Fruit fly (Drosophila melanogaster): ENCODE results near the gene bt.

DNA sequence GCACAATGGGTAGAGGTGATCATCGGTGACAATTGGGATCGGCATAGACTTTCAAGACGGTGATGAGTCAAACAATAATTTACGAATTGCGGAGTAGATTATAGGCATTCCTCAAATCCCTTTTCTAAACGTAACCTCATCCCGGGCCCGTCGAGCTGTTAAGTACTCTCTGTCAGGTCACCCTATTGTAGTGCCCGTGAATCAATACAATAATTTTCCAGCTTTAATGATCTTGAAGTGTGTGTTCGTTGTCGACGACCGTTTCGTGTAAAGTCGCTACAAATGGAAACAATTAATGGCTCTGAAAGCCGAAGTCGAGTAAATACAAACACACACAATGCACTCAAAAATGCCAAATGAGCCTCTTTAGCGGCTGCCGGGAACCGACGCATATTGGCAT is 15.5 kb upstream of the bt start:
- no peak for TF ChIP-seq toe (GFP tag; optimal IDR thresholded peaks at IDR 0.05)
- TF ChIP-seq kay (GFP tag; ENCODE audit: borderline replicate concordance) = no peak
- no peak for TF ChIP-seq ovo (GFP tag; optimal IDR thresholded peaks at IDR 0.05)
- TF ChIP-seq pad (GFP tag; optimal IDR thresholded peaks at IDR 0.05) = no peak
- TF ChIP-seq bab1 (GFP tag; optimal IDR thresholded peaks at IDR 0.05) = no peak
